Worm (Caenorhabditis elegans) whole organism, L1 larva: ENCODE results near the gene his-35.

ENCODE experiments used
- C04F5.9 ChIP-seq: sonication (generic microtip); optimal IDR thresholded peaks from 2 replicates; lab custom pipeline; 2016; ENCODE audit warnings: missing genetic modification characterization, missing compliant biosample characterization
- C16A3.4 ChIP-seq: fragments of 150-350 bp; optimal IDR thresholded peaks from 2 replicates; lab custom pipeline; 2014; ENCODE audit warnings: missing biosample characterization, missing genetic modification characterization
- Y116A8C.19 ChIP-seq: sonication (generic microtip); optimal IDR thresholded peaks from 2 replicates; lab custom pipeline; 2016; ENCODE audit warnings: missing compliant biosample characterization, missing genetic modification characterization, borderline replicate concordance
- aha-1 ChIP-seq: fragments of 150-350 bp; optimal IDR thresholded peaks from 2 replicates; lab custom pipeline; 2014; ENCODE audit warnings: missing biosample characterization, missing genetic modification characterization
- alr-1 ChIP-seq: fragments of 200-800 bp; sonication (Bioruptor generic); optimal IDR thresholded peaks from 2 replicates; lab custom pipeline; 2018; ENCODE audit warnings: borderline replicate concordance, mild to moderate bottlenecking, missing genetic modification characterization, missing compliant biosample characterization
- aly-2 ChIP-seq: fragments of 150-350 bp; optimal IDR thresholded peaks from 2 replicates; lab custom pipeline; 2014; ENCODE audit warnings: missing biosample characterization, missing genetic modification characterization
- ceh-63 ChIP-seq: fragments of 200-800 bp; sonication (Bioruptor generic); optimal IDR thresholded peaks from 2 replicates; lab custom pipeline; 2018; ENCODE audit warnings: mild to moderate bottlenecking, missing genetic modification characterization, missing compliant biosample characterization
- ceh-8 ChIP-seq: fragments of 200-800 bp; sonication (Bioruptor generic); optimal IDR thresholded peaks from 2 replicates; lab custom pipeline; 2018; ENCODE audit warnings: mild to moderate bottlenecking, missing genetic modification characterization, moderate library complexity, missing compliant biosample characterization
- ceh-82 ChIP-seq, 3 experiments: fragments of 150-350 bp in 1 of 3; sonication (generic microtip) in 2 of 3; optimal IDR thresholded peaks; 2 replicates each; lab custom pipeline; 2014 to 2017; ENCODE audit warnings: missing biosample characterization in 3 of 3, missing genetic modification characterization in 3 of 3
- ceh-88 ChIP-seq: fragments of 200-800 bp; sonication (Bioruptor generic); IDR thresholded peaks from 2 replicates; pipeline ENCODE4 v1.3.6; 2022; ENCODE audit warnings: missing genetic modification characterization, missing compliant biosample characterization
- ceh-90 ChIP-seq: sonication (generic microtip); optimal IDR thresholded peaks from 2 replicates; lab custom pipeline; 2016; ENCODE audit warnings: missing genetic modification characterization, missing compliant biosample characterization
- dpl-1 ChIP-seq, 3 experiments: fragments of 150-350 bp in 2 of 3; sonication (generic microtip) in 1 of 3; optimal IDR thresholded peaks; 2 replicates each; lab custom pipeline; 2014 to 2017; ENCODE audit warnings: missing biosample characterization in 3 of 3, missing genetic modification characterization in 3 of 3, missing genetic modification reagents in 3 of 3
- efl-3 ChIP-seq: fragments of 200-800 bp; sonication (Bioruptor generic); optimal IDR thresholded peaks from 2 replicates; lab custom pipeline; 2018; ENCODE audit warnings: mild to moderate bottlenecking, missing genetic modification characterization, missing compliant biosample characterization
- egl-27 ChIP-seq, 2 experiments: fragments of 150-350 bp in 1 of 2; sonication (generic microtip); optimal IDR thresholded peaks; 3 replicates each; lab custom pipeline; 2017 to 2018; ENCODE audit warnings: missing biosample characterization in 2 of 2, missing genetic modification characterization in 2 of 2, missing genetic modification reagents in 2 of 2
- elt-2 ChIP-seq: sonication (generic microtip); optimal IDR thresholded peaks from 2 replicates; lab custom pipeline; 2016; ENCODE audit warnings: missing genetic modification characterization, mild to moderate bottlenecking, inconsistent platforms, missing compliant biosample characterization, missing genetic modification reagents
- fkh-10 ChIP-seq: sonication (generic microtip); optimal IDR thresholded peaks from 2 replicates; lab custom pipeline; 2017; ENCODE audit warnings: missing biosample characterization, missing genetic modification reagents, missing genetic modification characterization
- fkh-8 ChIP-seq: sonication (generic microtip); optimal IDR thresholded peaks from 2 replicates; lab custom pipeline; 2016; ENCODE audit warnings: mild to moderate bottlenecking, missing genetic modification characterization, missing compliant biosample characterization
- grh-1 ChIP-seq: fragments of 200-800 bp; sonication (Bioruptor generic); IDR thresholded peaks from 2 replicates; pipeline ENCODE4 v1.3.6; 2022; ENCODE audit warnings: missing genetic modification reagents, missing genetic modification characterization, missing compliant biosample characterization
- hlh-17 ChIP-seq: fragments of 200-800 bp; sonication (Bioruptor generic); optimal IDR thresholded peaks from 2 replicates; lab custom pipeline; 2018; ENCODE audit warnings: missing genetic modification characterization, mild to moderate bottlenecking, missing compliant biosample characterization, moderate library complexity, borderline replicate concordance
- hlh-4 ChIP-seq: sonication (generic microtip); optimal IDR thresholded peaks from 2 replicates; lab custom pipeline; 2016; ENCODE audit warnings: mild to moderate bottlenecking, missing genetic modification characterization, missing compliant biosample characterization
- hpl-2 ChIP-seq: fragments of 150-350 bp; optimal IDR thresholded peaks from 2 replicates; lab custom pipeline; 2014; ENCODE audit warnings: missing biosample characterization, missing genetic modification reagents, missing genetic modification characterization
- irx-1 ChIP-seq: sonication (generic microtip); optimal IDR thresholded peaks from 2 replicates; lab custom pipeline; 2016; ENCODE audit warnings: missing genetic modification characterization, missing compliant biosample characterization
- isw-1 ChIP-seq: fragments of 200-800 bp; sonication (Bioruptor generic); IDR thresholded peaks from 2 replicates; pipeline ENCODE4 v1.3.6; 2022; ENCODE audit warnings: missing genetic modification characterization, missing compliant biosample characterization
- lin-13 ChIP-seq: fragments of 150-350 bp; optimal IDR thresholded peaks from 2 replicates; lab custom pipeline; 2014; ENCODE audit warnings: missing biosample characterization, missing genetic modification reagents, missing genetic modification characterization
- lin-14 ChIP-seq: fragments of 200-800 bp; sonication (Bioruptor generic); optimal IDR thresholded peaks from 2 replicates; lab custom pipeline; 2018; ENCODE audit warnings: mild to moderate bottlenecking, missing genetic modification characterization, moderate library complexity, missing compliant biosample characterization
- lin-15B ChIP-seq: fragments of 150-350 bp; sonication (generic microtip); optimal IDR thresholded peaks from 3 replicates; lab custom pipeline; 2014; ENCODE audit warnings: missing biosample characterization, missing genetic modification characterization
- lin-39 ChIP-seq: fragments of 150-350 bp; optimal IDR thresholded peaks from 2 replicates; lab custom pipeline; 2014; ENCODE audit warnings: missing biosample characterization, missing genetic modification reagents, missing genetic modification characterization
- lir-3 ChIP-seq: sonication (generic microtip); optimal IDR thresholded peaks from 2 replicates; lab custom pipeline; 2016; ENCODE audit warnings: mild to moderate bottlenecking, missing genetic modification characterization, moderate library complexity, missing compliant biosample characterization; ENCODE audit not compliant: poor library complexity
- mab-9 ChIP-seq: fragments of 200-800 bp; sonication (Bioruptor generic); IDR thresholded peaks from 2 replicates; pipeline ENCODE4 v1.3.6; 2022; ENCODE audit warnings: missing genetic modification reagents, missing genetic modification characterization, missing compliant biosample characterization
- mdl-1 ChIP-seq, 2 experiments: fragments of 150-350 bp; optimal IDR thresholded peaks; 2 replicates each; lab custom pipeline; 2014 to 2017; ENCODE audit warnings: missing biosample characterization in 2 of 2, missing genetic modification characterization in 2 of 2, inconsistent platforms in 1 of 2
- mef-2 ChIP-seq: fragments of 150-350 bp; optimal IDR thresholded peaks from 2 replicates; lab custom pipeline; 2014; ENCODE audit warnings: missing biosample characterization, missing genetic modification characterization
- nhr-237 ChIP-seq: fragments of 150-350 bp; optimal IDR thresholded peaks from 2 replicates; lab custom pipeline; 2014; ENCODE audit warnings: missing biosample characterization, missing genetic modification characterization
- nhr-28 ChIP-seq: fragments of 150-350 bp; optimal IDR thresholded peaks from 2 replicates; lab custom pipeline; 2014; ENCODE audit warnings: missing biosample characterization, missing genetic modification characterization
- nhr-47 ChIP-seq: sonication (generic microtip); optimal IDR thresholded peaks from 2 replicates; lab custom pipeline; 2016; ENCODE audit warnings: mild to moderate bottlenecking, missing genetic modification characterization, moderate library complexity, missing compliant biosample characterization
- nhr-77 ChIP-seq: fragments of 150-350 bp; optimal IDR thresholded peaks from 2 replicates; lab custom pipeline; 2014; ENCODE audit warnings: missing biosample characterization, missing genetic modification characterization
- pag-3 ChIP-seq: sonication (generic microtip); optimal IDR thresholded peaks from 2 replicates; lab custom pipeline; 2017; ENCODE audit warnings: missing genetic modification characterization, mild to moderate bottlenecking, missing compliant biosample characterization, antibody characterized with exemption, borderline replicate concordance; ENCODE audit not compliant: insufficient read depth
- pax-3 ChIP-seq: fragments of 200-800 bp; sonication (Bioruptor generic); optimal IDR thresholded peaks from 2 replicates; lab custom pipeline; 2018; ENCODE audit warnings: mild to moderate bottlenecking, missing genetic modification characterization, moderate library complexity, missing compliant biosample characterization
- pqm-1 ChIP-seq: sonication (generic microtip); optimal IDR thresholded peaks from 3 replicates; lab custom pipeline; 2017; ENCODE audit warnings: missing biosample characterization, missing genetic modification characterization
- rnt-1 ChIP-seq: sonication (generic microtip); optimal IDR thresholded peaks from 2 replicates; lab custom pipeline; 2016; ENCODE audit warnings: mild to moderate bottlenecking, missing genetic modification characterization, moderate library complexity, missing compliant biosample characterization
- skn-1 ChIP-seq: fragments of 150-350 bp; optimal IDR thresholded peaks from 2 replicates; lab custom pipeline; 2014; ENCODE audit warnings: missing biosample characterization, missing genetic modification characterization
- snpc-4 ChIP-seq: fragments of 150-350 bp; optimal IDR thresholded peaks from 2 replicates; lab custom pipeline; 2014; ENCODE audit warnings: missing biosample characterization, missing genetic modification characterization
- snu-23 ChIP-seq: sonication (generic microtip); optimal IDR thresholded peaks from 2 replicates; lab custom pipeline; 2016; ENCODE audit warnings: missing genetic modification characterization, missing compliant biosample characterization
- sup-37 ChIP-seq: fragments of 200-800 bp; sonication (Bioruptor generic); optimal IDR thresholded peaks from 2 replicates; lab custom pipeline; 2018; ENCODE audit warnings: mild to moderate bottlenecking, missing genetic modification characterization, missing compliant biosample characterization
- tlp-1 ChIP-seq: fragments of 150-350 bp; optimal IDR thresholded peaks from 2 replicates; lab custom pipeline; 2014; ENCODE audit warnings: missing biosample characterization, missing genetic modification characterization
- unc-30 ChIP-seq: sonication (generic microtip); optimal IDR thresholded peaks from 2 replicates; lab custom pipeline; 2017; ENCODE audit warnings: missing biosample characterization, missing genetic modification characterization
- unc-86 ChIP-seq: sonication (generic microtip); optimal IDR thresholded peaks from 2 replicates; lab custom pipeline; 2016; ENCODE audit warnings: missing genetic modification characterization, missing compliant biosample characterization
- unc-98 ChIP-seq: fragments of 200-800 bp; sonication (Bioruptor generic); IDR thresholded peaks from 2 replicates; pipeline ENCODE4 v1.3.6; 2022; ENCODE audit warnings: missing genetic modification characterization, missing compliant biosample characterization
- xbp-1 ChIP-seq: sonication (generic microtip); optimal IDR thresholded peaks from 2 replicates; lab custom pipeline; 2016; ENCODE audit warnings: missing genetic modification characterization, missing compliant biosample characterization
- zag-1 ChIP-seq: fragments of 150-350 bp; optimal IDR thresholded peaks from 2 replicates; lab custom pipeline; 2014; ENCODE audit warnings: missing biosample characterization, missing genetic modification characterization
- zip-4 ChIP-seq: fragments of 200-800 bp; sonication (Bioruptor generic); optimal IDR thresholded peaks from 2 replicates; lab custom pipeline; 2018; ENCODE audit warnings: mild to moderate bottlenecking, missing genetic modification characterization, moderate library complexity, missing compliant biosample characterization
- ztf-4 ChIP-seq: fragments of 150-350 bp; optimal IDR thresholded peaks from 2 replicates; lab custom pipeline; 2014; ENCODE audit warnings: missing biosample characterization, missing genetic modification characterization

his-35 gene

ce11 chrV:9582594-9583322 is 37.7 kb upstream of the his-35 start, which contains the start of gene rtfo-1 (continued):
- peak; percentile 54 for TF ChIP-seq xbp-1 (tag; lab: Kevin White, UChicago)
- no peak for TF ChIP-seq pqm-1 (tag; lab: Kevin White, UChicago)
- TF ChIP-seq ceh-8, result no peak
- no peak for TF ChIP-seq unc-98 (GFP tag; lab: Robert Waterston, UW)
- TF ChIP-seq hlh-17 (GFP tag; lab: Kevin White, UChicago), result no peak
- no peak for TF ChIP-seq mab-9 (GFP tag; lab: Robert Waterston, UW)
- TF ChIP-seq irx-1 (tag; lab: Kevin White, UChicago), result peak; percentile 30
- TF ChIP-seq lir-3 (tag; lab: Kevin White, UChicago), result peak; percentile 31
- peak; percentile 16 for TF ChIP-seq zip-4 (GFP tag; lab: Kevin White, UChicago)
- no peak for TF ChIP-seq ceh-90 (tag; lab: Kevin White, UChicago)
- no peak for TF ChIP-seq unc-30 (tag; lab: Kevin White, UChicago)
- TF ChIP-seq C04F5.9, result no peak
- TF ChIP-seq Y116A8C.19, result no peak
- TF ChIP-seq lin-13, result peak; percentile 38
- TF ChIP-seq aly-2 (tag; lab: Kevin White, UChicago), result no peak
- TF ChIP-seq lin-15B, result no peak
- no peak for TF ChIP-seq ceh-88 (GFP tag; lab: Robert Waterston, UW)
- TF ChIP-seq rnt-1 (tag; lab: Kevin White, UChicago), result peak; percentile 62
- no peak for TF ChIP-seq isw-1
- peak; percentile 47 for TF ChIP-seq ztf-4
- no peak for TF ChIP-seq nhr-237 (tag; lab: Kevin White, UChicago)
- peak; percentile 58 for TF ChIP-seq nhr-47 (tag; lab: Kevin White, UChicago)
- no peak for TF ChIP-seq nhr-77 (tag; lab: Kevin White, UChicago)
- TF ChIP-seq grh-1 (GFP tag; lab: Robert Waterston, UW), result no peak
- no peak for TF ChIP-seq aha-1 (tag; lab: Kevin White, UChicago)
- peak; percentile 23 for TF ChIP-seq unc-86 (tag; lab: Kevin White, UChicago)
- no peak for TF ChIP-seq hlh-4
- no peak for TF ChIP-seq nhr-28 (tag; lab: Kevin White, UChicago)
- peak; percentile 60 for TF ChIP-seq snu-23 (GFP tag; lab: Kevin White, UChicago)
- peak; percentile 25 for TF ChIP-seq C16A3.4 (tag; lab: Kevin White, UChicago)
- no peak for TF ChIP-seq sup-37 (GFP tag; lab: Kevin White, UChicago)
- TF ChIP-seq fkh-10, result no peak
- peak; percentile 7 to 36 (median 35) for TF ChIP-seq ceh-82 (tag; optimal IDR thresholded peaks at IDR 0.05; lab: Kevin White, UChicago)
- no peak for TF ChIP-seq pax-3 (tag; lab: Kevin White, UChicago)
- peak; percentile 38 for TF ChIP-seq hpl-2 (GFP tag; lab: Kevin White, UChicago)
- TF ChIP-seq pag-3 (tag; lab: Kevin White, UChicago), result no peak
- no peak for TF ChIP-seq mef-2 (tag; lab: Kevin White, UChicago)
- TF ChIP-seq alr-1 (tag; lab: Kevin White, UChicago), result no peak
- no peak for TF ChIP-seq ceh-63
- no peak for TF ChIP-seq efl-3 (GFP tag; lab: Kevin White, UChicago)
- no peak for TF ChIP-seq egl-27 (tag; optimal IDR thresholded peaks at IDR 0.05; lab: Kevin White, UChicago)
- TF ChIP-seq elt-2 (tag; lab: Kevin White, UChicago), result peak; percentile 22
- TF ChIP-seq zag-1, result no peak
- peak; percentile 41 for TF ChIP-seq lin-14 (GFP tag; lab: Kevin White, UChicago)
- peak; percentile 58 for TF ChIP-seq skn-1
- TF ChIP-seq dpl-1 (GFP tag; optimal IDR thresholded peaks at IDR 0.05; lab: Kevin White, UChicago), result peak; percentile 30 to 50 (median 47)
- no peak for TF ChIP-seq tlp-1 (tag; lab: Kevin White, UChicago)
- TF ChIP-seq snpc-4 (tag; lab: Kevin White, UChicago), result peak; percentile 38
- no peak for TF ChIP-seq fkh-8 (tag; lab: Kevin White, UChicago)
- no peak for TF ChIP-seq lin-39 (tag; lab: Kevin White, UChicago)
- peak in 1 of 2 experiments; percentile 48 for TF ChIP-seq mdl-1 (tag; optimal IDR thresholded peaks at IDR 0.05; lab: Kevin White, UChicago)
